Worm (Caenorhabditis elegans): ENCODE data around the gene Y49G5A.1.

DNA sequence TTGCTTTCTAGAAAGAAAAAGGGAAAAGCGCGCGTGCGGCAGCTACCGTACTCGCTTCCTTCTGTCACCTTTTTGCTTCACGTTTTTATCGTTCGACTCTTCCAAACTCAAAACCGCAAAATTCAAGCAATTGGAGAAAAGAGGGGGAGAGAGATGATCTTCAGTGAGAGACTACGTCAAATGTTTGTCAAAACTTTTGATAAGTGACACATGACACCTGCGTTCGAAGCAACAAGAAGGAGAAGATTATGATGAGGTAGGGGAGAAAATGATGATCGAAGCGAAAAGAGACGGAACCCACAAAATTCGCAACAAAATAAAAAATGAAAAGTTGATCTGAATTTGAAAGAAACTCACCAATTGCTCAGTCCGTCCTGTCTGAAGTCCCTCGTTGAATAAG, 31.2 kb upstream of the Y49G5A.1 start:
- TF ChIP-seq T22C8.4 (GFP tag; IDR thresholded peaks at IDR 0.05) (no peak), tab-1 (GFP tag; IDR thresholded peaks at IDR 0.05) (no peak), cog-1 (tag; optimal IDR thresholded peaks at IDR 0.05) (no peak), med-1 (GFP tag; optimal IDR thresholded peaks at IDR 0.05; ENCODE audit: insufficient read depth) (no peak), flt-1 (GFP tag; IDR thresholded peaks at IDR 0.05) (no peak), klf-2 (GFP tag; conservative IDR thresholded peaks at IDR 0.05) (no peak)

Data from whole organism, midembryonic.